Fruit fly (Drosophila melanogaster) whole organism, embryonic: Measurements from ENCODE around the gene CG45546.

Source experiments
- ATbp ChIP-seq: fragments of 200-800 bp; sonication (Bioruptor generic); optimal IDR thresholded peaks from 2 replicates; lab custom pipeline; 2017; ENCODE audit warnings: missing biosample characterization, mild to moderate bottlenecking, missing genetic modification characterization, missing genetic modification reagents
- Atf3 ChIP-seq: fragments of 200-800 bp; sonication (Bioruptor generic); optimal IDR thresholded peaks from 3 replicates; lab custom pipeline; 2016; ENCODE audit warnings: missing biosample characterization, missing genetic modification characterization
- BEAF-32 ChIP-seq: fragments of 200-800 bp; sonication (Bioruptor generic); optimal IDR thresholded peaks from 3 replicates; lab custom pipeline; 2017; ENCODE audit warnings: missing biosample characterization, missing genetic modification characterization, mild to moderate bottlenecking, moderate library complexity, missing genetic modification reagents
- CG1024 ChIP-seq: fragments of 200-800 bp; sonication (Bioruptor generic); IDR thresholded peaks from 2 replicates; pipeline ENCODE4 v1.3.6; 2022; ENCODE audit warnings: missing biosample characterization, missing genetic modification characterization
- CG10267 ChIP-seq: fragments of 200-800 bp; sonication (Bioruptor generic); optimal IDR thresholded peaks from 2 replicates; lab custom pipeline; 2018; ENCODE audit warnings: missing biosample characterization, mild to moderate bottlenecking, missing genetic modification characterization, moderate library complexity
- CG10654 ChIP-seq: fragments of 200-800 bp; sonication (Bioruptor generic); optimal IDR thresholded peaks from 2 replicates; lab custom pipeline; 2016; ENCODE audit warnings: missing biosample characterization, missing genetic modification characterization
- CG13624 ChIP-seq: fragments of 200-800 bp; sonication (Bioruptor generic); optimal IDR thresholded peaks from 2 replicates; lab custom pipeline; 2016; ENCODE audit warnings: missing biosample characterization, missing genetic modification characterization
- CG13894 ChIP-seq: fragments of 200-800 bp; sonication (Bioruptor generic); optimal IDR thresholded peaks from 3 replicates; lab custom pipeline; 2018; ENCODE audit warnings: missing biosample characterization, mild to moderate bottlenecking, missing genetic modification characterization, moderate library complexity
- CG15011 ChIP-seq: fragments of 200-800 bp; sonication (Bioruptor generic); optimal IDR thresholded peaks from 3 replicates; lab custom pipeline; 2018; ENCODE audit warnings: missing biosample characterization, mild to moderate bottlenecking, missing genetic modification characterization
- CG15696 ChIP-seq: fragments of 200-800 bp; sonication (Bioruptor generic); optimal IDR thresholded peaks from 2 replicates; lab custom pipeline; 2019; ENCODE audit warnings: missing biosample characterization, mild to moderate bottlenecking, missing genetic modification characterization, moderate library complexity
- CG17568 ChIP-seq: fragments of 200-800 bp; sonication (Bioruptor generic); optimal IDR thresholded peaks from 2 replicates; lab custom pipeline; 2018; ENCODE audit warnings: missing biosample characterization, mild to moderate bottlenecking, missing genetic modification characterization, moderate library complexity
- CG2875 ChIP-seq: fragments of 200-800 bp; sonication (Bioruptor generic); optimal IDR thresholded peaks from 2 replicates; lab custom pipeline; 2017; ENCODE audit warnings: missing biosample characterization, mild to moderate bottlenecking, missing genetic modification characterization, missing genetic modification reagents
- CG3847 ChIP-seq: fragments of 200-800 bp; sonication (Bioruptor generic); IDR thresholded peaks from 2 replicates; pipeline ENCODE4 v1.3.6; 2022; ENCODE audit warnings: missing biosample characterization, missing genetic modification characterization
- CG7357 ChIP-seq: fragments of 200-800 bp; sonication (Bioruptor generic); IDR thresholded peaks from 3 replicates; pipeline ENCODE4 v1.3.6; 2022; ENCODE audit warnings: missing biosample characterization, missing genetic modification characterization
- CG7928 ChIP-seq: fragments of 200-800 bp; sonication (Bioruptor generic); optimal IDR thresholded peaks from 2 replicates; lab custom pipeline; 2017; ENCODE audit warnings: missing biosample characterization, mild to moderate bottlenecking, missing genetic modification characterization
- CG8089 ChIP-seq: fragments of 200-800 bp; sonication (Bioruptor generic); optimal IDR thresholded peaks from 3 replicates; lab custom pipeline; 2016; ENCODE audit warnings: missing biosample characterization, missing genetic modification characterization
- CG8478 ChIP-seq: fragments of >200 bp; optimal IDR thresholded peaks from 2 replicates; lab custom pipeline; 2018
- Dad ChIP-seq: fragments of 200-800 bp; sonication (Bioruptor generic); optimal IDR thresholded peaks from 3 replicates; lab custom pipeline; 2016; ENCODE audit warnings: missing biosample characterization, missing genetic modification characterization
- HLH4C ChIP-seq: fragments of 200-800 bp; sonication (Bioruptor generic); IDR thresholded peaks from 3 replicates; pipeline ENCODE4 v1.3.6; 2022; ENCODE audit warnings: missing biosample characterization, missing genetic modification characterization; ENCODE audit not compliant: partially characterized antibody
- Hand ChIP-seq: fragments of 200-800 bp; sonication (Bioruptor generic); optimal IDR thresholded peaks from 2 replicates; lab custom pipeline; 2017; ENCODE audit warnings: mild to moderate bottlenecking, missing biosample characterization, missing genetic modification reagents, missing genetic modification characterization
- Lim3 ChIP-seq: fragments of 200-800 bp; sonication (Bioruptor generic); IDR thresholded peaks from 2 replicates; pipeline ENCODE4 v1.3.6; 2022; ENCODE audit warnings: missing biosample characterization, missing genetic modification characterization
- Nf-YA ChIP-seq: fragments of 200-800 bp; sonication (Bioruptor generic); IDR thresholded peaks from 2 replicates; pipeline ENCODE4 v1.3.6; 2022; ENCODE audit warnings: missing biosample characterization, missing genetic modification characterization
- Ravus ChIP-seq: fragments of 200-800 bp; sonication (Bioruptor generic); IDR thresholded peaks from 2 replicates; pipeline ENCODE4 v1.3.6; 2022; ENCODE audit warnings: missing biosample characterization, missing genetic modification characterization
- Rfx ChIP-seq: fragments of 200-800 bp; sonication (Bioruptor generic); IDR thresholded peaks from 2 replicates; pipeline ENCODE4 v1.3.6; 2022; ENCODE audit warnings: missing biosample characterization, missing genetic modification characterization
- Xbp1 ChIP-seq: fragments of 200-800 bp; sonication (Bioruptor generic); optimal IDR thresholded peaks from 3 replicates; lab custom pipeline; 2016; ENCODE audit warnings: missing biosample characterization, mild to moderate bottlenecking, missing genetic modification characterization
- Xrp1 ChIP-seq: fragments of 200-800 bp; sonication (Bioruptor generic); IDR thresholded peaks from 2 replicates; pipeline ENCODE4 v1.3.6; 2022; ENCODE audit warnings: missing biosample characterization, missing genetic modification characterization
- YL-1 ChIP-seq: fragments of 200-800 bp; sonication (Bioruptor generic); optimal IDR thresholded peaks from 3 replicates; lab custom pipeline; 2017; ENCODE audit warnings: missing biosample characterization, mild to moderate bottlenecking, missing genetic modification characterization
- bab2 ChIP-seq: fragments of 200-800 bp; sonication (Bioruptor generic); optimal IDR thresholded peaks from 2 replicates; lab custom pipeline; 2016; ENCODE audit warnings: missing biosample characterization, missing genetic modification characterization
- eyg ChIP-seq: fragments of 200-800 bp; sonication (Bioruptor generic); optimal IDR thresholded peaks from 3 replicates; lab custom pipeline; 2016; ENCODE audit warnings: missing biosample characterization, missing genetic modification characterization
- gem ChIP-seq: fragments of 200-800 bp; sonication (Bioruptor generic); optimal IDR thresholded peaks from 2 replicates; lab custom pipeline; 2019; ENCODE audit warnings: missing biosample characterization, mild to moderate bottlenecking, missing genetic modification characterization, moderate library complexity
- gsb-n ChIP-seq: fragments of 200-800 bp; sonication (Bioruptor generic); optimal IDR thresholded peaks from 3 replicates; lab custom pipeline; 2018; ENCODE audit warnings: missing biosample characterization, mild to moderate bottlenecking, missing genetic modification characterization
- jing ChIP-seq: fragments of 200-800 bp; sonication (Bioruptor generic); optimal IDR thresholded peaks from 2 replicates; lab custom pipeline; 2018; ENCODE audit warnings: missing biosample characterization, mild to moderate bottlenecking, missing genetic modification characterization
- kah ChIP-seq: fragments of 200-800 bp; sonication (Bioruptor generic); optimal IDR thresholded peaks from 2 replicates; lab custom pipeline; 2018; ENCODE audit warnings: missing biosample characterization, mild to moderate bottlenecking, missing genetic modification characterization
- lab ChIP-seq: fragments of 200-800 bp; sonication (Bioruptor generic); optimal IDR thresholded peaks from 3 replicates; lab custom pipeline; 2017; ENCODE audit warnings: missing biosample characterization, missing genetic modification characterization, mild to moderate bottlenecking, moderate library complexity, missing genetic modification reagents
- lbe ChIP-seq: fragments of 200-800 bp; sonication (Bioruptor generic); optimal IDR thresholded peaks from 2 replicates; lab custom pipeline; 2016; ENCODE audit warnings: missing biosample characterization, mild to moderate bottlenecking, missing genetic modification characterization
- nmo ChIP-seq: fragments of 200-800 bp; sonication (Bioruptor generic); optimal IDR thresholded peaks from 2 replicates; lab custom pipeline; 2018; ENCODE audit warnings: missing biosample characterization, mild to moderate bottlenecking, missing genetic modification characterization, moderate library complexity
- oc ChIP-seq: fragments of 200-800 bp; sonication (Bioruptor generic); optimal IDR thresholded peaks from 2 replicates; lab custom pipeline; 2018; ENCODE audit warnings: missing biosample characterization, mild to moderate bottlenecking, missing genetic modification characterization, moderate library complexity
- odd ChIP-seq: fragments of 200-800 bp; sonication (Bioruptor generic); optimal IDR thresholded peaks from 2 replicates; lab custom pipeline; 2017; ENCODE audit warnings: missing biosample characterization, mild to moderate bottlenecking, missing genetic modification characterization
- pnt ChIP-seq: fragments of 200-800 bp; sonication (Bioruptor generic); optimal IDR thresholded peaks from 3 replicates; lab custom pipeline; 2016; ENCODE audit warnings: missing biosample characterization, missing genetic modification characterization
- prd ChIP-seq, 3 experiments: fragments of >200 bp in 2 of 3; fragments of 200-800 bp in 1 of 3; sonication (Bioruptor generic) in 1 of 3; optimal IDR thresholded peaks in 2 of 3; IDR thresholded peaks in 1 of 3; 2 replicates in 2 of 3; 3 replicates in 1 of 3; pipeline versions ENCODE4 v1.3.6 to Lab custom; 2017 to 2022; ENCODE audit warnings: missing biosample characterization in 1 of 3, missing genetic modification characterization in 1 of 3
- pum ChIP-seq: fragments of 200-800 bp; sonication (Bioruptor generic); optimal IDR thresholded peaks from 2 replicates; lab custom pipeline; 2016; ENCODE audit warnings: missing biosample characterization, missing genetic modification characterization
- row ChIP-seq: fragments of 200-800 bp; sonication (Bioruptor generic); IDR thresholded peaks from 3 replicates; pipeline ENCODE4 v1.3.6; 2022; ENCODE audit warnings: missing biosample characterization, missing genetic modification characterization
- scrt ChIP-seq: fragments of 200-800 bp; sonication (Bioruptor generic); optimal IDR thresholded peaks from 2 replicates; lab custom pipeline; 2018; ENCODE audit warnings: missing biosample characterization, mild to moderate bottlenecking, missing genetic modification characterization, moderate library complexity
- sim ChIP-seq: fragments of 200-800 bp; sonication (Bioruptor generic); IDR thresholded peaks from 2 replicates; pipeline ENCODE4 v1.3.6; 2022; ENCODE audit warnings: missing biosample characterization, missing genetic modification characterization
- sob ChIP-seq: fragments of 200-800 bp; sonication (Bioruptor generic); IDR thresholded peaks from 2 replicates; pipeline ENCODE4 v1.3.6; 2022; ENCODE audit warnings: missing biosample characterization, missing genetic modification characterization
- sr ChIP-seq: fragments of 200-800 bp; sonication (Bioruptor generic); IDR thresholded peaks from 3 replicates; pipeline ENCODE4 v1.3.6; 2022; ENCODE audit warnings: missing biosample characterization, missing genetic modification characterization
- stwl ChIP-seq: fragments of 200-800 bp; sonication (Bioruptor generic); optimal IDR thresholded peaks from 3 replicates; lab custom pipeline; 2018; ENCODE audit warnings: missing biosample characterization, mild to moderate bottlenecking, missing genetic modification characterization, moderate library complexity
- sug ChIP-seq: fragments of 200-800 bp; optimal IDR thresholded peaks from 2 replicates; lab custom pipeline; 2019; ENCODE audit warnings: missing biosample characterization, mild to moderate bottlenecking, missing genetic modification characterization, moderate library complexity
- tna ChIP-seq: fragments of 200-800 bp; sonication (Bioruptor generic); IDR thresholded peaks from 2 replicates; pipeline ENCODE4 v1.3.6; 2022; ENCODE audit warnings: missing biosample characterization, missing genetic modification characterization; ENCODE audit not compliant: partially characterized antibody
- usp ChIP-seq: fragments of >200 bp; optimal IDR thresholded peaks from 2 replicates; lab custom pipeline; 2017; ENCODE audit warnings: missing biosample characterization, missing genetic modification characterization
- wor ChIP-seq: fragments of 200-800 bp; sonication (Bioruptor generic); IDR thresholded peaks from 2 replicates; pipeline ENCODE4 v1.3.6; 2022; ENCODE audit warnings: missing biosample characterization, missing genetic modification characterization

The CG45546 gene

dm6 chr3R:29322637-29323036 is 46.5 kb upstream of the CG45546 start (continued):
- TF ChIP-seq Ravus (GFP tag; lab: Robert Waterston, UW): no peak
- no peak for TF ChIP-seq lbe (GFP tag; lab: Kevin White, UChicago)
- TF ChIP-seq YL-1: no peak
- peak; percentile 35; the same call in 1 of the 2 replicates for TF ChIP-seq sob (GFP tag; lab: Robert Waterston, UW)
- no peak for TF ChIP-seq CG15696 (tag; lab: Kevin White, UChicago)
- 0 out of 3 replicates have a peak, but pooled peaks have one; percentile 31 for TF ChIP-seq row (GFP tag; lab: Robert Waterston, UW)
- no peak for TF ChIP-seq Lim3
- no peak for TF ChIP-seq wor (GFP tag; lab: Robert Waterston, UW)
- no peak for TF ChIP-seq CG7357 (GFP tag; lab: Robert Waterston, UW)
- TF ChIP-seq sim (GFP tag; lab: Robert Waterston, UW): no peak
- peak; percentile 8 for TF ChIP-seq lab (GFP tag; lab: Kevin White, UChicago)
- no peak for TF ChIP-seq CG3847 (GFP tag; lab: Robert Waterston, UW)
- TF ChIP-seq tna: no peak
- TF ChIP-seq CG10654: no peak
- TF ChIP-seq Dad (GFP tag; lab: Kevin White, UChicago): no peak
- TF ChIP-seq CG1024 (GFP tag; lab: Robert Waterston, UW): no peak
- no peak for TF ChIP-seq usp (GFP tag; lab: Kevin White, UChicago)
- TF ChIP-seq CG17568: no peak
- no peak for TF ChIP-seq Hand (GFP tag; lab: Kevin White, UChicago)
- no peak for TF ChIP-seq Atf3 (GFP tag; lab: Kevin White, UChicago)
- TF ChIP-seq stwl: no peak
- no peak for TF ChIP-seq sug (tag; lab: Kevin White, UChicago)
- TF ChIP-seq Xbp1: no peak
- TF ChIP-seq eyg (GFP tag; lab: Kevin White, UChicago): no peak
- TF ChIP-seq Xrp1 (GFP tag; lab: Robert Waterston, UW): peak; percentile 35; the same call in 1 of the 2 replicates
- no peak for TF ChIP-seq CG15011 (GFP tag; lab: Kevin White, UChicago)
- TF ChIP-seq pum: no peak
- TF ChIP-seq kah: no peak
- TF ChIP-seq Nf-YA (GFP tag; lab: Robert Waterston, UW): no peak
- TF ChIP-seq bab2: peak; percentile 19
- TF ChIP-seq pnt (GFP tag; lab: Kevin White, UChicago): no peak
- TF ChIP-seq CG8089 (GFP tag; lab: Kevin White, UChicago): no peak
- TF ChIP-seq Rfx (GFP tag; lab: Robert Waterston, UW): 0 out of 2 replicates have a peak, but pooled peaks have one; percentile 20
- TF ChIP-seq gem: peak; percentile 21
- no peak for TF ChIP-seq ATbp (GFP tag; lab: Kevin White, UChicago)
- TF ChIP-seq CG13624 (GFP tag; lab: Kevin White, UChicago): no peak
- TF ChIP-seq jing (GFP tag; lab: Kevin White, UChicago): no peak
- TF ChIP-seq oc: no peak
- TF ChIP-seq CG8478: no peak
- TF ChIP-seq CG10267: no peak
- no peak for TF ChIP-seq scrt
- TF ChIP-seq nmo: peak; percentile 3
- TF ChIP-seq HLH4C: no peak
- no peak for TF ChIP-seq odd (GFP tag; lab: Kevin White, UChicago)
- no peak for TF ChIP-seq prd (optimal IDR thresholded peaks at IDR 0.05; lab: Kevin White, UChicago)
- peak; percentile 37; the same call in 1 of the 3 replicates for TF ChIP-seq prd (GFP tag; IDR thresholded peaks at IDR 0.05; lab: Robert Waterston, UW)
- no peak for TF ChIP-seq CG13894 (tag; lab: Kevin White, UChicago)
- TF ChIP-seq sr: no peak
- no peak for TF ChIP-seq gsb-n (tag; lab: Kevin White, UChicago)
- no peak for TF ChIP-seq BEAF-32 (GFP tag; lab: Kevin White, UChicago)
- no peak for TF ChIP-seq CG2875 (GFP tag; lab: Kevin White, UChicago)
- TF ChIP-seq CG7928: no peak
